Fruit fly (Drosophila melanogaster): ENCODE measurements around the gene Ir68a.

Ir68a gene

DNA sequence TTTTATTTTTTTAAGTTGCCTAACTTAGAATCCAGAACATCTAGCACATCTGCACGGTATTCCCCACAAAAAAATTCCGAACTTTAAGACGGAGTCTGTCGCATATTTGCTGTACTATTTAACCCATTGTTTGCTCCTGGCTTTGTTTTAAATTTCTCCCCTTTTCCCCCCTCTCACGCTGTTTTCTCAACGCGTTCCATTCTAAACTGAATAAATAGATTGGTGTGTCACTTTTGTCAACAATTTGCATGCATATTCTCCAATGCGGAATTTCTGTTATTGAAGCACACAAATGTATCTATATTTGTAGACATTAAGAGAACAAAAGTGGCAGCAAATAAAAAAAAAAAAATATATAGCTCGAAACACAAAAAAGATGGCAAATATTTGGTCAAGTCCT is 22.4 kb upstream of the Ir68a start (continued):
- TF ChIP-seq Eip74EF (GFP tag; optimal IDR thresholded peaks at IDR 0.05) = peak in 1 of 2 experiments; percentile 24
- peak; percentile 80 for TF ChIP-seq sens (GFP tag)
- peak; percentile 13 for TF ChIP-seq CG12104 (GFP tag; optimal IDR thresholded peaks at IDR 0.05)
- TF ChIP-seq eve (GFP tag; optimal IDR thresholded peaks at IDR 0.05) = no peak
- TF ChIP-seq CG6254 (GFP tag; optimal IDR thresholded peaks at IDR 0.05) = peak; percentile 9
- TF ChIP-seq caup (GFP tag; optimal IDR thresholded peaks at IDR 0.05; ENCODE audit: severe bottlenecking) = peak; percentile 66
- no peak for TF ChIP-seq twi (tag; optimal IDR thresholded peaks at IDR 0.05)
- TF ChIP-seq pho (GFP tag; optimal IDR thresholded peaks at IDR 0.05) = peak; percentile 56
- TF ChIP-seq sna (GFP tag; IDR thresholded peaks at IDR 0.05; ENCODE audit: partially characterized antibody) = no peak
- TF ChIP-seq TFAM (GFP tag; optimal IDR thresholded peaks at IDR 0.05) = no peak
- TF ChIP-seq CG4707 (GFP tag; optimal IDR thresholded peaks at IDR 0.05) = no peak
- peak; percentile 13 for TF ChIP-seq CG7839 (tag; optimal IDR thresholded peaks at IDR 0.05)
- TF ChIP-seq CG15514 (GFP tag; optimal IDR thresholded peaks at IDR 0.05) = peak; percentile 53
- TF ChIP-seq vvl (GFP tag; IDR thresholded peaks at IDR 0.05) = no peak; the same call in 1 of the 2 replicates
- no peak for TF ChIP-seq z (GFP tag; IDR thresholded peaks at IDR 0.05)
- peak; percentile 14 for TF ChIP-seq CG10209 (GFP tag; optimal IDR thresholded peaks at IDR 0.05)
- no peak for TF ChIP-seq CG13123 (GFP tag; optimal IDR thresholded peaks at IDR 0.05)
- peak; percentile 27 for TF ChIP-seq CG7556 (GFP tag; optimal IDR thresholded peaks at IDR 0.05)
- peak; percentile 44 for TF ChIP-seq CG7987 (GFP tag; optimal IDR thresholded peaks at IDR 0.05)
- TF ChIP-seq tx (GFP tag; optimal IDR thresholded peaks at IDR 0.05) = no peak
- TF ChIP-seq CG17385 (GFP tag; optimal IDR thresholded peaks at IDR 0.05) = no peak
- peak; percentile 63 for TF ChIP-seq HHEX (GFP tag; optimal IDR thresholded peaks at IDR 0.05)
- peak; percentile 81 for TF ChIP-seq CG3281 (GFP tag; optimal IDR thresholded peaks at IDR 0.05)
- no peak for TF ChIP-seq Oli (tag; optimal IDR thresholded peaks at IDR 0.05)
- no peak for TF ChIP-seq Mad (GFP tag; optimal IDR thresholded peaks at IDR 0.05)
- TF ChIP-seq CG14667 (GFP tag; IDR thresholded peaks at IDR 0.05) = no peak
- peak in 1 of 2 experiments; percentile 7 for TF ChIP-seq Hr51 (GFP tag; optimal IDR thresholded peaks at IDR 0.05)
- TF ChIP-seq gem (tag; optimal IDR thresholded peaks at IDR 0.05) = peak; percentile 26
- no peak for TF ChIP-seq da (GFP tag; optimal IDR thresholded peaks at IDR 0.05)
- TF ChIP-seq mam (GFP tag; optimal IDR thresholded peaks at IDR 0.05) = peak; percentile 37
- TF ChIP-seq CG14710 (tag; optimal IDR thresholded peaks at IDR 0.05) = no peak
- no peak for TF ChIP-seq CG15479 (GFP tag; optimal IDR thresholded peaks at IDR 0.05)
- TF ChIP-seq CG1233 (GFP tag; optimal IDR thresholded peaks at IDR 0.05) = peak; percentile 11
- TF ChIP-seq stc (GFP tag; IDR thresholded peaks at IDR 0.05) = no peak
- TF ChIP-seq PHDP (tag; optimal IDR thresholded peaks at IDR 0.05) = peak; percentile 59
- TF ChIP-seq Meics (GFP tag; optimal IDR thresholded peaks at IDR 0.05) = peak; percentile 69
- peak; percentile 91 for TF ChIP-seq Med (GFP tag)

DNA sequence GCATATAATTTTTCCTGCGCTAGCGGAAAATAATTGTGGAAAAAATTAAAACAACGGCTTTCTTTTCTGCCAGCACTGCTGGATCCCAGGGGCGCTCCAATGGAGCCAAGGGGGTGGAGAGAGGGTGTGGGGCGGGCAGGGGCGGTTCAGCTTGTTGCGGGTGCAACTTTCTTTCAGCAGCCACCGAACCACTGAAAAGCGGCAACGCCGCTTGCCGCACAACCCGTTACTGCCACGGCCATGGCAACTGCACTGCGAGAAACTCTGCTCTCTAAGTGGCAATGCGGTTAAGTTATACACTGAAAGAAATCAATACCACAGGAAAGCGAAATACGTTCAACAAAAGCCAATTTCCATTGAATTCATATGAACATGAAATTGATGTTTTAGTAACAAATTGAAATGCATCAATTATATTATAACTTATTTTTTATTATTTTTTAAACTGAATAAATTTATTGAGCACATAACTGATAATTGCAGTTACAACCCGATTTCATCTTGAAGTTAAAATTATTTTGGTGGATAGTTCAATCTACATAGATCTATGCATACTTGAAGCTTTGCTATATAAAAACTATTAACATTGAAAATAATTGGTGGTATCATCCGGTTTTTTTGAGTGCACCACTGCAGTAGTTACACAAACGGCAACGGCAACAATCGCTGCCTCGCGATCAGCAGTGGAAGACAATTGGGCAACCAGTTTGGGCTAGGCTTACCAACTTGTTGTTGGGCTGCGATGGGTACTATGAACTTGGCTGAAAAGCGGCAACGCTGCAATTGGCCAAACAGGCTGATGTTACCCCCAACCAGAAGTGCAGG is 20.3 kb upstream of the Ir68a start:
- TF ChIP-seq CG7928 (GFP tag; optimal IDR thresholded peaks at IDR 0.05) = no peak
- TF ChIP-seq Lpt (GFP tag; optimal IDR thresholded peaks at IDR 0.05) = no peak
- TF ChIP-seq sr (GFP tag; IDR thresholded peaks at IDR 0.05) = peak; percentile 67; the same call in 1 of the 3 replicates
- TF ChIP-seq peb (GFP tag; IDR thresholded peaks at IDR 0.05) = peak; percentile 47; the same call in 1 of the 2 replicates
- TF ChIP-seq jigr1 (GFP tag; IDR thresholded peaks at IDR 0.05) = no peak
- TF ChIP-seq Hr39 (optimal IDR thresholded peaks at IDR 0.05) = no peak
- no peak for TF ChIP-seq dm (GFP tag; optimal IDR thresholded peaks at IDR 0.05)
- no peak for TF ChIP-seq p53 (GFP tag; optimal IDR thresholded peaks at IDR 0.05)
- TF ChIP-seq MBD-R2 (GFP tag; IDR thresholded peaks at IDR 0.05) = peak; percentile 56
- TF ChIP-seq CG3995 (GFP tag; optimal IDR thresholded peaks at IDR 0.05) = peak; percentile 10
- no peak for TF ChIP-seq CG7963 (GFP tag; IDR thresholded peaks at IDR 0.05; ENCODE audit: partially characterized antibody)
- TF ChIP-seq CG14050 (GFP tag; IDR thresholded peaks at IDR 0.05) = peak; percentile 36; the same call in 1 of the 3 replicates
- peak; percentile 91 for TF ChIP-seq nmo (GFP tag; optimal IDR thresholded peaks at IDR 0.05)
- peak; percentile 78 for TF ChIP-seq Fer1 (GFP tag; optimal IDR thresholded peaks at IDR 0.05)

All from whole organism, embryonic.